Worm (Caenorhabditis elegans): ENCODE data around the gene wht-3.

- TF ChIP-seq him-1 (tag; optimal IDR thresholded peaks at IDR 0.05) (no peak), W03F9.2 (tag; optimal IDR thresholded peaks at IDR 0.05) (no peak), dao-5 (tag; optimal IDR thresholded peaks at IDR 0.05) (no peak)
Measured at ce11 chrIII:4120386-4120785, 31.0 kb downstream of the wht-3 start.
